Fruit fly (Drosophila melanogaster) whole organism, pupa: ENCODE data around the gene CG14043.

Source experiments
- CG12605 ChIP-seq: fragments of 200-800 bp; sonication (Bioruptor generic); IDR thresholded peaks from 2 replicates; pipeline ENCODE4 v1.3.6; 2022; ENCODE audit warnings: missing biosample characterization, missing genetic modification characterization
- CG13204 ChIP-seq: fragments of 200-800 bp; sonication (Bioruptor generic); optimal IDR thresholded peaks from 2 replicates; lab custom pipeline; 2018; ENCODE audit warnings: missing biosample characterization, mild to moderate bottlenecking, missing genetic modification characterization, moderate library complexity
- CG14655 ChIP-seq: fragments of 200-800 bp; sonication (Bioruptor generic); optimal IDR thresholded peaks from 3 replicates; lab custom pipeline; 2017; ENCODE audit warnings: mild to moderate bottlenecking, missing biosample characterization, missing genetic modification reagents, missing genetic modification characterization
- CG4496 ChIP-seq: fragments of 200-800 bp; sonication (Bioruptor generic); IDR thresholded peaks from 3 replicates; pipeline ENCODE4 v1.3.6; 2022; ENCODE audit warnings: missing biosample characterization, missing genetic modification characterization
- CG9948 ChIP-seq: fragments of 200-800 bp; sonication (Bioruptor generic); optimal IDR thresholded peaks from 2 replicates; lab custom pipeline; 2018; ENCODE audit warnings: missing biosample characterization, mild to moderate bottlenecking, missing genetic modification characterization, moderate library complexity
- D1 ChIP-seq: fragments of 200-800 bp; sonication (Bioruptor generic); optimal IDR thresholded peaks from 2 replicates; lab custom pipeline; 2018; ENCODE audit warnings: missing biosample characterization, mild to moderate bottlenecking, missing genetic modification characterization, moderate library complexity
- Pif1A ChIP-seq: fragments of 200-800 bp; sonication (Bioruptor generic); optimal IDR thresholded peaks from 3 replicates; lab custom pipeline; 2016; ENCODE audit warnings: missing biosample characterization, missing genetic modification characterization
- rn ChIP-seq: fragments of 200-800 bp; sonication (Bioruptor generic); IDR thresholded peaks from 2 replicates; pipeline ENCODE4 v1.3.6; 2022; ENCODE audit warnings: missing biosample characterization, missing genetic modification characterization

- no peak for TF ChIP-seq CG9948 (tag; lab: Kevin White, UChicago)
- TF ChIP-seq CG14655 (GFP tag; lab: Kevin White, UChicago), result no peak
- TF ChIP-seq rn, result no peak
- no peak for TF ChIP-seq CG12605 (GFP tag; lab: Robert Waterston, UW)
- TF ChIP-seq CG4496 (GFP tag; lab: Robert Waterston, UW), result no peak
- TF ChIP-seq CG13204 (GFP tag; lab: Kevin White, UChicago), result no peak
- no peak for TF ChIP-seq D1 (tag; lab: Kevin White, UChicago)
- TF ChIP-seq Pif1A, result no peak
These were observed 24.3 kb downstream of the CG14043 start for dm6 chr2L:4995837-4996136.
